Fruit fly (Drosophila melanogaster) whole organism, embryonic: ENCODE data around the gene CG7377.

Experiments used
- Abd-B ChIP-seq: fragments of 200-800 bp; sonication (Bioruptor generic); optimal IDR thresholded peaks from 2 replicates; lab custom pipeline; 2018; ENCODE audit warnings: missing biosample characterization, mild to moderate bottlenecking, missing genetic modification characterization, moderate library complexity
- Awh ChIP-seq: fragments of 200-800 bp; sonication (Bioruptor generic); IDR thresholded peaks from 2 replicates; pipeline ENCODE4, ENCODE4 v1.3.6; 2022; ENCODE audit warnings: missing biosample characterization, missing genetic modification characterization
- CG11560 ChIP-seq: fragments of 200-800 bp; sonication (Bioruptor generic); IDR thresholded peaks from 3 replicates; pipeline ENCODE4 v1.3.6; 2022; ENCODE audit warnings: missing biosample characterization, missing genetic modification characterization
- CG11695 ChIP-seq: fragments of 200-800 bp; sonication (Bioruptor generic); IDR thresholded peaks from 3 replicates; pipeline ENCODE4 v1.3.6; 2022; ENCODE audit warnings: missing biosample characterization, missing genetic modification characterization
- CG1233 ChIP-seq: fragments of 200-800 bp; sonication (Bioruptor generic); optimal IDR thresholded peaks from 4 replicates; lab custom pipeline; 2018; ENCODE audit warnings: missing biosample characterization, mild to moderate bottlenecking, missing genetic modification characterization
- CG12769 ChIP-seq: fragments of 200-800 bp; sonication (Bioruptor generic); optimal IDR thresholded peaks from 2 replicates; lab custom pipeline; 2019; ENCODE audit warnings: missing biosample characterization, mild to moderate bottlenecking, missing genetic modification characterization, moderate library complexity
- CG16779 ChIP-seq: fragments of 200-800 bp; sonication (Bioruptor generic); IDR thresholded peaks from 2 replicates; pipeline ENCODE4 v1.3.6; 2022; ENCODE audit warnings: missing biosample characterization, missing genetic modification characterization
- CG16813 ChIP-seq: fragments of 200-800 bp; sonication (Bioruptor generic); IDR thresholded peaks from 3 replicates; pipeline ENCODE4 v1.3.6; 2022; ENCODE audit warnings: missing biosample characterization, missing genetic modification characterization; ENCODE audit not compliant: partially characterized antibody
- CG18011 ChIP-seq: fragments of 200-800 bp; sonication (Bioruptor generic); optimal IDR thresholded peaks from 2 replicates; lab custom pipeline; 2017; ENCODE audit warnings: missing biosample characterization, missing genetic modification characterization, mild to moderate bottlenecking, moderate library complexity, missing genotype
- CG2889 ChIP-seq: fragments of 200-800 bp; sonication (Bioruptor generic); IDR thresholded peaks from 3 replicates; pipeline ENCODE4 v1.3.6; 2022; ENCODE audit warnings: missing biosample characterization, missing genetic modification characterization
- CG33557 ChIP-seq: fragments of 200-800 bp; sonication (Bioruptor generic); optimal IDR thresholded peaks from 2 replicates; lab custom pipeline; 2019; ENCODE audit warnings: missing biosample characterization, mild to moderate bottlenecking, missing genetic modification characterization, moderate library complexity
- CG3847 ChIP-seq: fragments of 200-800 bp; sonication (Bioruptor generic); IDR thresholded peaks from 2 replicates; pipeline ENCODE4 v1.3.6; 2022; ENCODE audit warnings: missing biosample characterization, missing genetic modification characterization
- CG3995 ChIP-seq: fragments of 200-800 bp; sonication (Bioruptor generic); optimal IDR thresholded peaks from 3 replicates; lab custom pipeline; 2016; ENCODE audit warnings: missing biosample characterization, missing genetic modification characterization
- CG4404 ChIP-seq: fragments of 200-800 bp; sonication (Bioruptor generic); IDR thresholded peaks from 2 replicates; pipeline ENCODE4 v1.3.6; 2022; ENCODE audit warnings: missing biosample characterization, missing genetic modification characterization
- CG4820 ChIP-seq: fragments of 200-800 bp; sonication (Bioruptor generic); optimal IDR thresholded peaks from 3 replicates; lab custom pipeline; 2016; ENCODE audit warnings: missing biosample characterization, missing genetic modification characterization
- CG5180 ChIP-seq: fragments of 200-800 bp; sonication (Bioruptor generic); optimal IDR thresholded peaks from 3 replicates; lab custom pipeline; 2017; ENCODE audit warnings: missing biosample characterization, missing genetic modification characterization, mild to moderate bottlenecking, moderate library complexity, missing genetic modification reagents
- CG6854 ChIP-seq: fragments of 200-800 bp; sonication (Bioruptor generic); optimal IDR thresholded peaks from 3 replicates; lab custom pipeline; 2017; ENCODE audit warnings: missing biosample characterization, mild to moderate bottlenecking, missing genetic modification characterization
- CG7556 ChIP-seq: fragments of 200-800 bp; sonication (Bioruptor generic); optimal IDR thresholded peaks from 2 replicates; lab custom pipeline; 2017; ENCODE audit warnings: missing biosample characterization, mild to moderate bottlenecking, missing genetic modification characterization
- CG8388 ChIP-seq: fragments of 200-800 bp; sonication (Bioruptor generic); optimal IDR thresholded peaks from 2 replicates; lab custom pipeline; 2019; ENCODE audit warnings: missing biosample characterization, mild to moderate bottlenecking, missing genetic modification characterization, moderate library complexity
- CG9932 ChIP-seq: fragments of 200-800 bp; sonication (Bioruptor generic); IDR thresholded peaks from 2 replicates; pipeline ENCODE4 v1.3.6; 2022; ENCODE audit warnings: missing biosample characterization, missing genetic modification characterization
- Dad ChIP-seq: fragments of 200-800 bp; sonication (Bioruptor generic); optimal IDR thresholded peaks from 3 replicates; lab custom pipeline; 2016; ENCODE audit warnings: missing biosample characterization, missing genetic modification characterization
- Fer1 ChIP-seq: fragments of 200-800 bp; sonication (Bioruptor generic); optimal IDR thresholded peaks from 2 replicates; lab custom pipeline; 2017; ENCODE audit warnings: missing biosample characterization, mild to moderate bottlenecking, missing genetic modification characterization
- GATAe ChIP-seq: fragments of 200-800 bp; sonication (Bioruptor generic); conservative IDR thresholded peaks from 2 replicates; pipeline ENCODE4 v1.3.6; 2022; ENCODE audit warnings: missing biosample characterization, missing genetic modification characterization
- HHEX ChIP-seq: fragments of 200-800 bp; sonication (Bioruptor generic); optimal IDR thresholded peaks from 3 replicates; lab custom pipeline; 2017; ENCODE audit warnings: missing biosample characterization, mild to moderate bottlenecking, missing genetic modification characterization, missing genetic modification reagents
- HLH54F ChIP-seq: fragments of 200-800 bp; sonication (Bioruptor generic); optimal IDR thresholded peaks from 3 replicates; lab custom pipeline; 2016; ENCODE audit warnings: missing biosample characterization, missing genetic modification characterization
- HLHmδ ChIP-seq: fragments of 200-800 bp; sonication (Bioruptor generic); optimal IDR thresholded peaks from 2 replicates; lab custom pipeline; 2018; ENCODE audit warnings: missing biosample characterization, mild to moderate bottlenecking, missing genetic modification characterization, moderate library complexity
- Med ChIP-seq: fragments of 200-800 bp; sonication (Bioruptor generic); peaks from one replicate; lab custom pipeline; 2016; ENCODE audit warnings: missing biosample characterization, missing genetic modification characterization, mild to moderate bottlenecking, inconsistent platforms, moderate library complexity
- Mes4 ChIP-seq: fragments of 200-800 bp; sonication (Bioruptor generic); optimal IDR thresholded peaks from 2 replicates; lab custom pipeline; 2016; ENCODE audit warnings: missing biosample characterization, missing genetic modification characterization
- Nf-YC ChIP-seq: fragments of 200-800 bp; optimal IDR thresholded peaks from 3 replicates; lab custom pipeline; 2019; ENCODE audit warnings: missing biosample characterization, mild to moderate bottlenecking, missing genetic modification characterization, moderate library complexity
- Xrp1 ChIP-seq: fragments of 200-800 bp; sonication (Bioruptor generic); IDR thresholded peaks from 2 replicates; pipeline ENCODE4 v1.3.6; 2022; ENCODE audit warnings: missing biosample characterization, missing genetic modification characterization
- al ChIP-seq: fragments of 200-800 bp; sonication (Bioruptor generic); IDR thresholded peaks from 2 replicates; pipeline ENCODE4 v1.3.6; 2022; ENCODE audit warnings: missing biosample characterization, missing genetic modification characterization
- bcd ChIP-seq: fragments of 200-800 bp; sonication (Bioruptor generic); optimal IDR thresholded peaks from 2 replicates; lab custom pipeline; 2017; ENCODE audit warnings: missing biosample characterization, mild to moderate bottlenecking, missing genetic modification characterization
- chm ChIP-seq: fragments of 200-800 bp; sonication (Bioruptor generic); IDR thresholded peaks from 2 replicates; pipeline ENCODE4 v1.3.6; 2022; ENCODE audit warnings: missing biosample characterization, missing genetic modification characterization
- dmrt99B ChIP-seq: fragments of 200-800 bp; sonication (Bioruptor generic); optimal IDR thresholded peaks from 2 replicates; lab custom pipeline; 2018; ENCODE audit warnings: missing biosample characterization, mild to moderate bottlenecking, missing genetic modification characterization, moderate library complexity
- ewg ChIP-seq: fragments of 200-800 bp; sonication (Bioruptor generic); optimal IDR thresholded peaks from 3 replicates; lab custom pipeline; 2017; ENCODE audit warnings: mild to moderate bottlenecking, missing biosample characterization, missing genetic modification reagents, missing genetic modification characterization
- gsb ChIP-seq: fragments of 200-800 bp; sonication (Bioruptor generic); IDR thresholded peaks from 2 replicates; pipeline ENCODE4 v1.3.6; 2022; ENCODE audit warnings: missing biosample characterization, missing genetic modification characterization
- inv ChIP-seq: fragments of 200-800 bp; sonication (Bioruptor generic); IDR thresholded peaks from 2 replicates; pipeline ENCODE4 v1.3.6; 2022; ENCODE audit warnings: missing biosample characterization, missing genetic modification characterization; ENCODE audit not compliant: partially characterized antibody
- lov ChIP-seq, 2 experiments: fragments of 200-800 bp in 1 of 2; fragments of >200 bp in 1 of 2; sonication (Bioruptor generic) in 1 of 2; IDR thresholded peaks in 1 of 2; optimal IDR thresholded peaks in 1 of 2; 2 replicates in 1 of 2; 3 replicates in 1 of 2; pipeline versions ENCODE4 v1.3.6 to Lab custom; 2017 to 2022; ENCODE audit warnings: missing biosample characterization in 1 of 2, missing genetic modification characterization in 1 of 2
- odd ChIP-seq: fragments of 200-800 bp; sonication (Bioruptor generic); optimal IDR thresholded peaks from 2 replicates; lab custom pipeline; 2017; ENCODE audit warnings: missing biosample characterization, mild to moderate bottlenecking, missing genetic modification characterization
- pb ChIP-seq: fragments of 200-800 bp; sonication (Bioruptor generic); optimal IDR thresholded peaks from 3 replicates; lab custom pipeline; 2016; ENCODE audit warnings: missing biosample characterization, missing genetic modification characterization
- pita ChIP-seq: fragments of 200-800 bp; sonication (Bioruptor generic); optimal IDR thresholded peaks from 2 replicates; lab custom pipeline; 2017; ENCODE audit warnings: missing biosample characterization, mild to moderate bottlenecking, missing genetic modification characterization
- pros ChIP-seq: fragments of 200-800 bp; sonication (Bioruptor generic); optimal IDR thresholded peaks from 3 replicates; lab custom pipeline; 2019; ENCODE audit warnings: missing biosample characterization, mild to moderate bottlenecking, missing genetic modification characterization, moderate library complexity
- pum ChIP-seq: fragments of 200-800 bp; sonication (Bioruptor generic); optimal IDR thresholded peaks from 2 replicates; lab custom pipeline; 2016; ENCODE audit warnings: missing biosample characterization, missing genetic modification characterization
- schlank ChIP-seq: fragments of 200-800 bp; sonication (Bioruptor generic); optimal IDR thresholded peaks from 2 replicates; lab custom pipeline; 2018; ENCODE audit warnings: missing biosample characterization, mild to moderate bottlenecking, missing genetic modification characterization
- sisA ChIP-seq: fragments of 200-800 bp; sonication (Bioruptor generic); IDR thresholded peaks from 2 replicates; pipeline ENCODE4 v1.3.6; 2022; ENCODE audit warnings: missing biosample characterization, missing genetic modification characterization
- sqz ChIP-seq: fragments of 200-800 bp; sonication (Bioruptor generic); optimal IDR thresholded peaks from 3 replicates; lab custom pipeline; 2018; ENCODE audit warnings: missing biosample characterization, mild to moderate bottlenecking, missing genetic modification characterization
- tx ChIP-seq: fragments of 200-800 bp; sonication (Bioruptor generic); optimal IDR thresholded peaks from 2 replicates; lab custom pipeline; 2016; ENCODE audit warnings: missing biosample characterization, missing genetic modification characterization
- wor ChIP-seq: fragments of 200-800 bp; sonication (Bioruptor generic); IDR thresholded peaks from 2 replicates; pipeline ENCODE4 v1.3.6; 2022; ENCODE audit warnings: missing biosample characterization, missing genetic modification characterization

Gene CG7377

dm6 chr3L:11555662-11556460 is 33.6 kb upstream of the CG7377 start (continued):
- TF ChIP-seq HLHmδ (GFP tag; lab: Kevin White, UChicago) (peak; percentile 44), CG8388 (GFP tag; lab: Kevin White, UChicago) (peak; percentile 76), CG4404 (no peak), lov (optimal IDR thresholded peaks at IDR 0.05; lab: Kevin White, UChicago) (no peak), lov (GFP tag; IDR thresholded peaks at IDR 0.05; lab: Robert Waterston, UW) (peak; percentile 38; the same call in 1 of the 3 replicates), pita (GFP tag; lab: Kevin White, UChicago) (no peak), Dad (GFP tag; lab: Kevin White, UChicago) (no peak), schlank (tag; lab: Kevin White, UChicago) (no peak), dmrt99B (peak; percentile 90), CG5180 (GFP tag; lab: Kevin White, UChicago) (peak; percentile 48), al (GFP tag; lab: Robert Waterston, UW) (no peak), tx (GFP tag; lab: Kevin White, UChicago) (peak; percentile 16), HHEX (peak; percentile 64), CG4820 (GFP tag; lab: Kevin White, UChicago) (peak; percentile 70), GATAe (no peak), inv (GFP tag; lab: Robert Waterston, UW) (no peak), CG3995 (GFP tag; lab: Kevin White, UChicago) (no peak), chm (no peak), HLH54F (no peak), CG33557 (GFP tag; lab: Kevin White, UChicago) (peak; percentile 69), Awh (GFP tag; lab: Robert Waterston, UW) (no peak), CG18011 (GFP tag; lab: Kevin White, UChicago) (no peak), CG6854 (GFP tag; lab: Kevin White, UChicago) (peak; percentile 49), pum (no peak), pb (no peak), CG16813 (GFP tag; lab: Robert Waterston, UW) (no peak), CG11695 (GFP tag; lab: Robert Waterston, UW) (peak; percentile 80), Fer1 (GFP tag; lab: Kevin White, UChicago) (peak; percentile 41), CG1233 (GFP tag; lab: Kevin White, UChicago) (peak; percentile 68), Nf-YC (tag; lab: Kevin White, UChicago) (peak; percentile 50), CG12769 (peak; percentile 61), odd (GFP tag; lab: Kevin White, UChicago) (peak; percentile 72), CG11560 (tag; lab: Robert Waterston, UW) (no peak), CG9932 (GFP tag; lab: Robert Waterston, UW) (peak; percentile 57), Med (peak; percentile 85), CG3847 (GFP tag; lab: Robert Waterston, UW) (peak; percentile 59; the same call in 1 of the 2 replicates), CG7556 (peak; percentile 84), wor (GFP tag; lab: Robert Waterston, UW) (peak; percentile 33; the same call in 1 of the 2 replicates), sqz (GFP tag; lab: Kevin White, UChicago) (peak; percentile 9), bcd (GFP tag; lab: Kevin White, UChicago) (peak; percentile 58), CG16779 (GFP tag; lab: Robert Waterston, UW) (no peak), gsb (GFP tag; lab: Robert Waterston, UW) (0 out of 2 replicates have a peak, but pooled peaks have one; percentile 9), Abd-B (peak; percentile 64), Xrp1 (peak; percentile 76; the same call in 1 of the 2 replicates), ewg (peak; percentile 62), sisA (GFP tag; lab: Robert Waterston, UW) (peak; percentile 16; the same call in 1 of the 2 replicates), Mes4 (GFP tag; lab: Kevin White, UChicago) (peak; percentile 36), CG2889 (GFP tag; lab: Robert Waterston, UW) (no peak), pros (GFP tag; lab: Kevin White, UChicago) (no peak)
